Worm (Caenorhabditis elegans) whole organism, L2 larva: Measurements from ENCODE around the gene E02C12.6.
A peak's percentile ranks its signal among the peaks of the same experiment; 100 is the strongest.

ENCODE experiments used
- C34F6.9 ChIP-seq: fragments of 150-350 bp; optimal IDR thresholded peaks from 2 replicates; lab custom pipeline; 2014; ENCODE audit warnings: missing biosample characterization, missing genetic modification characterization
- F13H6.1 ChIP-seq: sonication (generic microtip); optimal IDR thresholded peaks from 2 replicates; lab custom pipeline; 2016; ENCODE audit warnings: missing genetic modification characterization, missing compliant biosample characterization
- R02D3.7 ChIP-seq: fragments of 150-350 bp; optimal IDR thresholded peaks from 2 replicates; lab custom pipeline; 2014; ENCODE audit warnings: missing biosample characterization, missing genetic modification characterization
- Y55F3AM.14 ChIP-seq: fragments of 200-800 bp; sonication (Bioruptor generic); optimal IDR thresholded peaks from 2 replicates; lab custom pipeline; 2018; ENCODE audit warnings: mild to moderate bottlenecking, missing genetic modification characterization, missing compliant biosample characterization
- ZK546.5 ChIP-seq: sonication (generic microtip); optimal IDR thresholded peaks from 2 replicates; lab custom pipeline; 2017; ENCODE audit warnings: missing biosample characterization, missing genetic modification characterization
- alr-1 ChIP-seq: fragments of 150-350 bp; optimal IDR thresholded peaks from 2 replicates; lab custom pipeline; 2014; ENCODE audit warnings: missing biosample characterization, missing genetic modification characterization
- aly-2 ChIP-seq: fragments of 150-350 bp; optimal IDR thresholded peaks from 2 replicates; lab custom pipeline; 2014; ENCODE audit warnings: missing biosample characterization, missing genetic modification characterization
- ama-1 ChIP-seq: fragments of 150-350 bp; optimal IDR thresholded peaks from 2 replicates; lab custom pipeline; 2018; ENCODE audit warnings: inconsistent platforms
- blmp-1 ChIP-seq: sonication (generic microtip); optimal IDR thresholded peaks from 2 replicates; lab custom pipeline; 2017; ENCODE audit warnings: missing genetic modification characterization, mild to moderate bottlenecking, missing compliant biosample characterization, antibody characterized with exemption, moderate library complexity; ENCODE audit not compliant: insufficient read depth
- ceh-16 ChIP-seq: fragments of 150-350 bp; optimal IDR thresholded peaks from 2 replicates; lab custom pipeline; 2014; ENCODE audit warnings: missing biosample characterization, missing genetic modification characterization
- ceh-82 ChIP-seq: fragments of 150-350 bp; optimal IDR thresholded peaks from 2 replicates; lab custom pipeline; 2014; ENCODE audit warnings: missing biosample characterization, missing genetic modification characterization
- crh-2 ChIP-seq: sonication (generic microtip); optimal IDR thresholded peaks from 2 replicates; lab custom pipeline; 2017; ENCODE audit warnings: missing biosample characterization, missing genetic modification characterization
- dmd-4 ChIP-seq: sonication (generic microtip); optimal IDR thresholded peaks from 2 replicates; lab custom pipeline; 2017; ENCODE audit warnings: missing biosample characterization, missing genetic modification characterization
- egl-27 ChIP-seq: sonication (generic microtip); optimal IDR thresholded peaks from 3 replicates; lab custom pipeline; 2017; ENCODE audit warnings: missing biosample characterization, missing genetic modification reagents, missing genetic modification characterization
- elt-1 ChIP-seq: fragments of 150-350 bp; optimal IDR thresholded peaks from 2 replicates; lab custom pipeline; 2014; ENCODE audit warnings: missing biosample characterization, missing genetic modification characterization
- elt-3 ChIP-seq: sonication (generic microtip); optimal IDR thresholded peaks from 2 replicates; lab custom pipeline; 2017; ENCODE audit warnings: missing biosample characterization, missing genetic modification characterization
- fos-1 ChIP-seq: fragments of 150-350 bp; optimal IDR thresholded peaks from 2 replicates; lab custom pipeline; 2014; ENCODE audit warnings: missing biosample characterization, missing genetic modification characterization
- gmeb-1 ChIP-seq: fragments of 150-350 bp; optimal IDR thresholded peaks from 2 replicates; lab custom pipeline; 2014; ENCODE audit warnings: missing biosample characterization, missing genetic modification characterization
- lin-11 ChIP-seq: fragments of 150-350 bp; sonication (generic microtip); optimal IDR thresholded peaks from 2 replicates; lab custom pipeline; 2014; ENCODE audit warnings: missing biosample characterization, missing genetic modification characterization, inconsistent platforms, mixed read lengths
- lin-13 ChIP-seq: fragments of 150-350 bp; optimal IDR thresholded peaks from 2 replicates; lab custom pipeline; 2014; ENCODE audit warnings: missing biosample characterization, missing genetic modification reagents, missing genetic modification characterization
- lin-39 ChIP-seq: fragments of 150-350 bp; optimal IDR thresholded peaks from 2 replicates; lab custom pipeline; 2014; ENCODE audit warnings: missing biosample characterization, missing genetic modification reagents, missing genetic modification characterization
- lsy-2 ChIP-seq, 2 experiments: fragments of 150-350 bp in 1 of 2; sonication (generic microtip) in 1 of 2; optimal IDR thresholded peaks; 2 replicates each; lab custom pipeline; 2014 to 2017; ENCODE audit warnings: missing biosample characterization in 2 of 2, missing genetic modification characterization in 2 of 2
- mab-5 ChIP-seq: fragments of 150-350 bp; optimal IDR thresholded peaks from 2 replicates; lab custom pipeline; 2014; ENCODE audit warnings: missing biosample characterization, missing genetic modification characterization
- mbf-1 ChIP-seq: sonication (generic microtip); optimal IDR thresholded peaks from 2 replicates; lab custom pipeline; 2017; ENCODE audit warnings: missing biosample characterization, missing genetic modification characterization
- mdl-1 ChIP-seq, 2 experiments: fragments of 150-350 bp in 1 of 2; sonication (generic microtip) in 1 of 2; optimal IDR thresholded peaks; 2 replicates each; lab custom pipeline; 2017; ENCODE audit warnings: missing biosample characterization in 2 of 2, missing genetic modification characterization in 2 of 2
- nhr-10 ChIP-seq: sonication (generic microtip); optimal IDR thresholded peaks from 2 replicates; lab custom pipeline; 2017; ENCODE audit warnings: missing biosample characterization, missing genetic modification characterization
- nhr-11 ChIP-seq: fragments of 150-350 bp; optimal IDR thresholded peaks from 2 replicates; lab custom pipeline; 2014; ENCODE audit warnings: missing biosample characterization, missing genetic modification characterization
- nhr-12 ChIP-seq: fragments of 150-350 bp; optimal IDR thresholded peaks from 2 replicates; lab custom pipeline; 2014; ENCODE audit warnings: missing biosample characterization, missing genetic modification characterization
- nhr-129 ChIP-seq: fragments of 150-350 bp; optimal IDR thresholded peaks from 2 replicates; lab custom pipeline; 2014; ENCODE audit warnings: missing biosample characterization, missing genetic modification characterization
- nhr-21 ChIP-seq: fragments of 150-350 bp; optimal IDR thresholded peaks from 2 replicates; lab custom pipeline; 2014; ENCODE audit warnings: missing biosample characterization, missing genetic modification characterization
- nhr-23 ChIP-seq: fragments of 150-350 bp; optimal IDR thresholded peaks from 2 replicates; lab custom pipeline; 2014; ENCODE audit warnings: missing biosample characterization, missing genetic modification reagents, missing genetic modification characterization
- nhr-237 ChIP-seq: fragments of 150-350 bp; optimal IDR thresholded peaks from 2 replicates; lab custom pipeline; 2014; ENCODE audit warnings: missing biosample characterization, missing genetic modification characterization
- nhr-25 ChIP-seq: fragments of 150-350 bp; sonication (generic microtip); optimal IDR thresholded peaks from 3 replicates; lab custom pipeline; 2014; ENCODE audit warnings: missing biosample characterization, missing genetic modification characterization
- nhr-6 ChIP-seq: fragments of 150-350 bp; optimal IDR thresholded peaks from 2 replicates; lab custom pipeline; 2014; ENCODE audit warnings: missing biosample characterization, missing genetic modification characterization
- nhr-77 ChIP-seq: fragments of 150-350 bp; optimal IDR thresholded peaks from 2 replicates; lab custom pipeline; 2014; ENCODE audit warnings: missing biosample characterization, missing genetic modification characterization
- peb-1 ChIP-seq: fragments of 150-350 bp; optimal IDR thresholded peaks from 2 replicates; lab custom pipeline; 2014; ENCODE audit warnings: missing biosample characterization, missing genetic modification characterization
- sem-4 ChIP-seq: fragments of 150-350 bp; optimal IDR thresholded peaks from 2 replicates; lab custom pipeline; 2014; ENCODE audit warnings: missing biosample characterization, missing genetic modification reagents, missing genetic modification characterization
- sma-3 ChIP-seq: sonication (generic microtip); optimal IDR thresholded peaks from 2 replicates; lab custom pipeline; 2016; ENCODE audit warnings: missing genetic modification reagents, missing genetic modification characterization, missing compliant biosample characterization
- sma-9 ChIP-seq, 2 experiments: fragments of 150-350 bp in 1 of 2; sonication (generic microtip) in 1 of 2; optimal IDR thresholded peaks; 2 replicates each; lab custom pipeline; 2014 to 2016; ENCODE audit warnings: missing genetic modification characterization in 2 of 2, mild to moderate bottlenecking in 1 of 2, missing biosample characterization in 1 of 2, missing compliant biosample characterization in 1 of 2, missing genetic modification reagents in 1 of 2, moderate library complexity in 1 of 2
- unc-39 ChIP-seq: fragments of 150-350 bp; optimal IDR thresholded peaks from 2 replicates; lab custom pipeline; 2014; ENCODE audit warnings: missing biosample characterization, missing genetic modification characterization
- unc-55 ChIP-seq: fragments of 150-350 bp; sonication (generic microtip); optimal IDR thresholded peaks from 3 replicates; lab custom pipeline; 2014; ENCODE audit warnings: missing biosample characterization, missing genetic modification reagents, missing genetic modification characterization
- unc-62 ChIP-seq: fragments of 150-350 bp; optimal IDR thresholded peaks from 2 replicates; lab custom pipeline; 2014; ENCODE audit warnings: missing biosample characterization, missing genetic modification reagents, missing genetic modification characterization
- zag-1 ChIP-seq: fragments of 150-350 bp; optimal IDR thresholded peaks from 2 replicates; lab custom pipeline; 2014; ENCODE audit warnings: missing biosample characterization, missing genetic modification characterization
- ztf-1 ChIP-seq: fragments of 200-800 bp; sonication (Bioruptor generic); conservative IDR thresholded peaks from 2 replicates; pipeline ENCODE4 v1.3.6; 2022; ENCODE audit warnings: missing genetic modification characterization, missing compliant biosample characterization
- ztf-11 ChIP-seq: sonication (generic microtip); optimal IDR thresholded peaks from 2 replicates; lab custom pipeline; 2017; ENCODE audit warnings: missing biosample characterization, missing genetic modification characterization
- ztf-4 ChIP-seq: fragments of 150-350 bp; optimal IDR thresholded peaks from 2 replicates; lab custom pipeline; 2014; ENCODE audit warnings: missing biosample characterization, missing genetic modification characterization

The E02C12.6 gene

ce11 chrV:9329245-9329979 is 41.5 kb downstream of the E02C12.6 start:
- no peak for TF ChIP-seq nhr-10 (tag; lab: Kevin White, UChicago)
- TF ChIP-seq peb-1 (tag; lab: Kevin White, UChicago), result no peak
- TF ChIP-seq aly-2 (tag; lab: Kevin White, UChicago), result no peak
- TF ChIP-seq lin-11 (tag; lab: Kevin White, UChicago), result no peak
- TF ChIP-seq F13H6.1 (tag; lab: Kevin White, UChicago), result no peak
- no peak for TF ChIP-seq alr-1 (tag; lab: Kevin White, UChicago)
- TF ChIP-seq nhr-23 (tag; lab: Kevin White, UChicago), result no peak
- no peak for TF ChIP-seq sma-9 (GFP tag; optimal IDR thresholded peaks at IDR 0.05; lab: Kevin White, UChicago)
- TF ChIP-seq sma-9 (tag; optimal IDR thresholded peaks at IDR 0.05; lab: Kevin White, UChicago), result no peak
- no peak for TF ChIP-seq mab-5 (tag; lab: Kevin White, UChicago)
- TF ChIP-seq lin-39 (tag; lab: Kevin White, UChicago), result no peak
- TF ChIP-seq unc-39, result no peak
- TF ChIP-seq nhr-25 (tag; lab: Kevin White, UChicago), result no peak
- TF ChIP-seq C34F6.9, result no peak
- no peak for TF ChIP-seq gmeb-1 (tag; lab: Kevin White, UChicago)
- no peak for TF ChIP-seq unc-62 (GFP tag; lab: Kevin White, UChicago)
- TF ChIP-seq ceh-82, result no peak
- no peak for TF ChIP-seq ZK546.5 (tag; lab: Kevin White, UChicago)
- TF ChIP-seq ztf-4 (tag; lab: Kevin White, UChicago), result no peak

ce11 chrV:9328670-9329069 is 42.2 kb downstream of the E02C12.6 start, which contains the start of gene K07B1.4:
Gene K07B1.4, plus strand, starts transcription at chrV:9328970.
- TF ChIP-seq ama-1 (lab: Kevin White, UChicago), result no peak

ce11 chrV:9327691-9328090 is 43.2 kb downstream of the E02C12.6 start:
- TF ChIP-seq ceh-82, result no peak
- TF ChIP-seq nhr-12, result no peak
- TF ChIP-seq sma-3 (GFP tag; lab: Kevin White, UChicago), result peak; percentile 8
- TF ChIP-seq egl-27 (tag; lab: Kevin White, UChicago), result peak; percentile 45
- TF ChIP-seq lin-39 (tag; lab: Kevin White, UChicago), result no peak
- TF ChIP-seq gmeb-1 (tag; lab: Kevin White, UChicago), result peak; percentile 19
- TF ChIP-seq unc-62 (GFP tag; lab: Kevin White, UChicago), result no peak
- TF ChIP-seq nhr-10 (tag; lab: Kevin White, UChicago), result no peak
- no peak for TF ChIP-seq F13H6.1 (tag; lab: Kevin White, UChicago)
- TF ChIP-seq nhr-23 (tag; lab: Kevin White, UChicago), result no peak
- TF ChIP-seq mbf-1 (tag; lab: Kevin White, UChicago), result no peak
- no peak for TF ChIP-seq ztf-1
- TF ChIP-seq Y55F3AM.14 (GFP tag; lab: Kevin White, UChicago), result no peak
- TF ChIP-seq ztf-4 (tag; lab: Kevin White, UChicago), result no peak
- TF ChIP-seq ceh-16 (tag; lab: Kevin White, UChicago), result no peak
- no peak for TF ChIP-seq nhr-11 (tag; lab: Kevin White, UChicago)
- TF ChIP-seq ztf-11 (tag; lab: Kevin White, UChicago), result no peak
- TF ChIP-seq C34F6.9, result no peak
- no peak for TF ChIP-seq nhr-77
- TF ChIP-seq nhr-129 (tag; lab: Kevin White, UChicago), result no peak
- TF ChIP-seq aly-2 (tag; lab: Kevin White, UChicago), result no peak
- TF ChIP-seq unc-55 (GFP tag; lab: Kevin White, UChicago), result no peak
- TF ChIP-seq sem-4, result no peak
- TF ChIP-seq lin-13 (GFP tag; lab: Kevin White, UChicago), result no peak
- TF ChIP-seq elt-1, result no peak
- no peak for TF ChIP-seq ZK546.5 (tag; lab: Kevin White, UChicago)
- TF ChIP-seq nhr-21, result peak; percentile 63
- TF ChIP-seq nhr-237, result no peak
- peak; percentile 48 for TF ChIP-seq blmp-1
- TF ChIP-seq nhr-25 (tag; lab: Kevin White, UChicago), result peak; percentile 54
- TF ChIP-seq peb-1 (tag; lab: Kevin White, UChicago), result no peak
- no peak for TF ChIP-seq mab-5 (tag; lab: Kevin White, UChicago)
- no peak for TF ChIP-seq mdl-1 (tag; optimal IDR thresholded peaks at IDR 0.05; lab: Kevin White, UChicago)
- TF ChIP-seq R02D3.7 (tag; lab: Kevin White, UChicago), result no peak
- no peak for TF ChIP-seq crh-2 (tag; lab: Kevin White, UChicago)
- TF ChIP-seq unc-39, result no peak
- TF ChIP-seq zag-1 (tag; lab: Kevin White, UChicago), result no peak
- TF ChIP-seq fos-1 (tag; lab: Kevin White, UChicago), result peak; percentile 59
- no peak for TF ChIP-seq dmd-4
- no peak for TF ChIP-seq nhr-6 (tag; lab: Kevin White, UChicago)
- TF ChIP-seq alr-1 (tag; lab: Kevin White, UChicago), result no peak
- TF ChIP-seq sma-9 (GFP tag; optimal IDR thresholded peaks at IDR 0.05; lab: Kevin White, UChicago), result peak; percentile 68
- no peak for TF ChIP-seq sma-9 (tag; optimal IDR thresholded peaks at IDR 0.05; lab: Kevin White, UChicago)
- TF ChIP-seq ama-1 (lab: Kevin White, UChicago), result no peak
- no peak for TF ChIP-seq elt-3 (tag; lab: Kevin White, UChicago)
- TF ChIP-seq lsy-2 (tag; optimal IDR thresholded peaks at IDR 0.05; lab: Kevin White, UChicago), result peak in 1 of 2 experiments; percentile 27
